Worm (Caenorhabditis elegans) whole organism, L1 larva: ENCODE results near the gene K04C2.5.
A peak's percentile ranks its signal among the peaks of the same experiment; 100 is the strongest.

Experiments used
- C04F5.9 ChIP-seq: sonication (generic microtip); optimal IDR thresholded peaks from 2 replicates; lab custom pipeline; 2016; ENCODE audit warnings: missing genetic modification characterization, missing compliant biosample characterization
- C16A3.4 ChIP-seq: fragments of 150-350 bp; optimal IDR thresholded peaks from 2 replicates; lab custom pipeline; 2014; ENCODE audit warnings: missing biosample characterization, missing genetic modification characterization
- C34B4.2 ChIP-seq: sonication (generic microtip); optimal IDR thresholded peaks from 2 replicates; lab custom pipeline; 2017; ENCODE audit warnings: mild to moderate bottlenecking, missing genetic modification characterization, missing compliant biosample characterization
- ceh-8 ChIP-seq: fragments of 200-800 bp; sonication (Bioruptor generic); optimal IDR thresholded peaks from 2 replicates; lab custom pipeline; 2018; ENCODE audit warnings: mild to moderate bottlenecking, missing genetic modification characterization, moderate library complexity, missing compliant biosample characterization
- ceh-90 ChIP-seq: sonication (generic microtip); optimal IDR thresholded peaks from 2 replicates; lab custom pipeline; 2016; ENCODE audit warnings: missing genetic modification characterization, missing compliant biosample characterization
- dsc-1 ChIP-seq: sonication (generic microtip); optimal IDR thresholded peaks from 2 replicates; lab custom pipeline; 2016; ENCODE audit warnings: mild to moderate bottlenecking, missing genetic modification characterization, missing compliant biosample characterization
- efl-1 ChIP-seq, 4 experiments: fragments of 150-350 bp; optimal IDR thresholded peaks in 3 of 4; peaks in 1 of 4; 1 replicate in 1 of 4; 2 replicates in 3 of 4; lab custom pipeline; 2014; ENCODE audit warnings: missing biosample characterization in 2 of 4, missing genetic modification characterization in 2 of 4, missing genetic modification reagents in 2 of 4
- egl-13 ChIP-seq: sonication (generic microtip); optimal IDR thresholded peaks from 2 replicates; lab custom pipeline; 2016; ENCODE audit warnings: missing genotype, missing genetic modification reagents, missing genetic modification characterization, missing compliant biosample characterization
- egl-27 ChIP-seq, 2 experiments: fragments of 150-350 bp in 1 of 2; sonication (generic microtip); optimal IDR thresholded peaks; 3 replicates each; lab custom pipeline; 2017 to 2018; ENCODE audit warnings: missing biosample characterization in 2 of 2, missing genetic modification characterization in 2 of 2, missing genetic modification reagents in 2 of 2
- elt-3 ChIP-seq, 6 experiments: fragments of 150-350 bp in 1 of 6; sonication (generic microtip); optimal IDR thresholded peaks; 2 replicates each; lab custom pipeline; 2017 to 2018; ENCODE audit warnings: missing biosample characterization in 6 of 6, missing genetic modification characterization in 6 of 6, inconsistent platforms in 1 of 6
- fkh-10 ChIP-seq: sonication (generic microtip); optimal IDR thresholded peaks from 2 replicates; lab custom pipeline; 2017; ENCODE audit warnings: missing biosample characterization, missing genetic modification reagents, missing genetic modification characterization
- fkh-4 ChIP-seq: sonication (generic microtip); optimal IDR thresholded peaks from 2 replicates; lab custom pipeline; 2016; ENCODE audit warnings: missing compliant biosample characterization, missing genetic modification characterization, borderline replicate concordance
- fkh-8 ChIP-seq: sonication (generic microtip); optimal IDR thresholded peaks from 2 replicates; lab custom pipeline; 2016; ENCODE audit warnings: mild to moderate bottlenecking, missing genetic modification characterization, missing compliant biosample characterization
- fos-1 ChIP-seq: fragments of 150-350 bp; optimal IDR thresholded peaks from 2 replicates; lab custom pipeline; 2014; ENCODE audit warnings: missing biosample characterization, missing genetic modification characterization
- hlh-17 ChIP-seq: fragments of 200-800 bp; sonication (Bioruptor generic); optimal IDR thresholded peaks from 2 replicates; lab custom pipeline; 2018; ENCODE audit warnings: missing genetic modification characterization, mild to moderate bottlenecking, missing compliant biosample characterization, moderate library complexity, borderline replicate concordance
- hpl-2 ChIP-seq: fragments of 150-350 bp; optimal IDR thresholded peaks from 2 replicates; lab custom pipeline; 2014; ENCODE audit warnings: missing biosample characterization, missing genetic modification reagents, missing genetic modification characterization
- isw-1 ChIP-seq: fragments of 200-800 bp; sonication (Bioruptor generic); IDR thresholded peaks from 2 replicates; pipeline ENCODE4 v1.3.6; 2022; ENCODE audit warnings: missing genetic modification characterization, missing compliant biosample characterization
- jun-1 ChIP-seq: fragments of 150-350 bp; optimal IDR thresholded peaks from 2 replicates; lab custom pipeline; 2014; ENCODE audit warnings: missing biosample characterization, missing genetic modification reagents, missing genetic modification characterization
- lin-13 ChIP-seq: fragments of 150-350 bp; optimal IDR thresholded peaks from 2 replicates; lab custom pipeline; 2014; ENCODE audit warnings: missing biosample characterization, missing genetic modification reagents, missing genetic modification characterization
- lin-15B ChIP-seq: fragments of 150-350 bp; sonication (generic microtip); optimal IDR thresholded peaks from 3 replicates; lab custom pipeline; 2014; ENCODE audit warnings: missing biosample characterization, missing genetic modification characterization
- lin-39 ChIP-seq: fragments of 150-350 bp; optimal IDR thresholded peaks from 2 replicates; lab custom pipeline; 2014; ENCODE audit warnings: missing biosample characterization, missing genetic modification reagents, missing genetic modification characterization
- lsy-2 ChIP-seq, 2 experiments: fragments of 150-350 bp; optimal IDR thresholded peaks; 2 replicates each; lab custom pipeline; 2014; ENCODE audit warnings: missing biosample characterization in 2 of 2, missing genetic modification characterization in 2 of 2
- mab-9 ChIP-seq: fragments of 200-800 bp; sonication (Bioruptor generic); IDR thresholded peaks from 2 replicates; pipeline ENCODE4 v1.3.6; 2022; ENCODE audit warnings: missing genetic modification reagents, missing genetic modification characterization, missing compliant biosample characterization
- mdl-1 ChIP-seq, 2 experiments: fragments of 150-350 bp; optimal IDR thresholded peaks; 2 replicates each; lab custom pipeline; 2014 to 2017; ENCODE audit warnings: missing biosample characterization in 2 of 2, missing genetic modification characterization in 2 of 2, inconsistent platforms in 1 of 2
- nhr-12 ChIP-seq: sonication (generic microtip); optimal IDR thresholded peaks from 2 replicates; lab custom pipeline; 2017; ENCODE audit warnings: missing biosample characterization, missing genetic modification characterization
- nhr-28 ChIP-seq: fragments of 150-350 bp; optimal IDR thresholded peaks from 2 replicates; lab custom pipeline; 2014; ENCODE audit warnings: missing biosample characterization, missing genetic modification characterization
- nhr-47 ChIP-seq: sonication (generic microtip); optimal IDR thresholded peaks from 2 replicates; lab custom pipeline; 2016; ENCODE audit warnings: mild to moderate bottlenecking, missing genetic modification characterization, moderate library complexity, missing compliant biosample characterization
- nhr-71 ChIP-seq: sonication (generic microtip); optimal IDR thresholded peaks from 2 replicates; lab custom pipeline; 2016; ENCODE audit warnings: mild to moderate bottlenecking, missing genetic modification characterization, moderate library complexity, missing compliant biosample characterization
- nhr-76 ChIP-seq: sonication (generic microtip); optimal IDR thresholded peaks from 2 replicates; lab custom pipeline; 2017; ENCODE audit warnings: missing biosample characterization, missing genetic modification characterization
- nhr-85 ChIP-seq: sonication (generic microtip); peaks from one replicate; lab custom pipeline; 2016; ENCODE audit warnings: missing genetic modification characterization, inconsistent platforms, missing compliant biosample characterization
- pag-3 ChIP-seq: sonication (generic microtip); optimal IDR thresholded peaks from 2 replicates; lab custom pipeline; 2017; ENCODE audit warnings: missing genetic modification characterization, mild to moderate bottlenecking, missing compliant biosample characterization, antibody characterized with exemption, borderline replicate concordance; ENCODE audit not compliant: insufficient read depth
- rnt-1 ChIP-seq: sonication (generic microtip); optimal IDR thresholded peaks from 2 replicates; lab custom pipeline; 2016; ENCODE audit warnings: mild to moderate bottlenecking, missing genetic modification characterization, moderate library complexity, missing compliant biosample characterization
- snpc-4 ChIP-seq: fragments of 150-350 bp; optimal IDR thresholded peaks from 2 replicates; lab custom pipeline; 2014; ENCODE audit warnings: missing biosample characterization, missing genetic modification characterization
- snu-23 ChIP-seq: sonication (generic microtip); optimal IDR thresholded peaks from 2 replicates; lab custom pipeline; 2016; ENCODE audit warnings: missing genetic modification characterization, missing compliant biosample characterization
- sox-4 ChIP-seq: sonication (generic microtip); optimal IDR thresholded peaks from 2 replicates; lab custom pipeline; 2016; ENCODE audit warnings: missing genetic modification characterization, missing compliant biosample characterization
- unc-30 ChIP-seq: sonication (generic microtip); optimal IDR thresholded peaks from 2 replicates; lab custom pipeline; 2017; ENCODE audit warnings: missing biosample characterization, missing genetic modification characterization
- unc-86 ChIP-seq: sonication (generic microtip); optimal IDR thresholded peaks from 2 replicates; lab custom pipeline; 2016; ENCODE audit warnings: missing genetic modification characterization, missing compliant biosample characterization
- unc-98 ChIP-seq: fragments of 200-800 bp; sonication (Bioruptor generic); IDR thresholded peaks from 2 replicates; pipeline ENCODE4 v1.3.6; 2022; ENCODE audit warnings: missing genetic modification characterization, missing compliant biosample characterization
- zag-1 ChIP-seq: fragments of 150-350 bp; optimal IDR thresholded peaks from 2 replicates; lab custom pipeline; 2014; ENCODE audit warnings: missing biosample characterization, missing genetic modification characterization
- ztf-11 ChIP-seq, 2 experiments: sonication (generic microtip); optimal IDR thresholded peaks; 2 replicates each; lab custom pipeline; 2016 to 2017; ENCODE audit warnings: missing genetic modification characterization in 2 of 2, missing biosample characterization in 1 of 2, missing compliant biosample characterization in 1 of 2

Gene K04C2.5

ce11 chrIII:6891560-6891959, at the start of gene K04C2.5:
TSS of gene K04C2.5 (minus strand) at chrIII:6891660.
- TF ChIP-seq pag-3 (tag; lab: Kevin White, UChicago) (no peak), hlh-17 (GFP tag; lab: Kevin White, UChicago) (no peak), ceh-90 (tag; lab: Kevin White, UChicago) (no peak), C04F5.9 (tag; lab: Kevin White, UChicago) (no peak), lsy-2 (tag; optimal IDR thresholded peaks at IDR 0.05; lab: Kevin White, UChicago) (no peak), nhr-12 (tag; lab: Kevin White, UChicago) (no peak), nhr-28 (no peak), rnt-1 (tag; lab: Kevin White, UChicago) (no peak)

- no peak for TF ChIP-seq egl-27 (tag; optimal IDR thresholded peaks at IDR 0.05; lab: Kevin White, UChicago)
- no peak for TF ChIP-seq pag-3 (tag; lab: Kevin White, UChicago)
- no peak for TF ChIP-seq unc-86 (tag; lab: Kevin White, UChicago)
- no peak for TF ChIP-seq lin-39
- no peak for TF ChIP-seq fkh-4 (tag; lab: Kevin White, UChicago)
- TF ChIP-seq fkh-10 (GFP tag; lab: Kevin White, UChicago): no peak
- no peak for TF ChIP-seq C34B4.2
- TF ChIP-seq nhr-76 (tag; lab: Kevin White, UChicago): no peak
- no peak for TF ChIP-seq snpc-4 (tag; lab: Kevin White, UChicago)
Measured at ce11 chrIII:6939523-6939922, 48.1 kb upstream of the K04C2.5 start, which contains the start of gene F57B9.3. TSS of gene F57B9.3 (plus strand) at chrIII:6939823.

- no peak for TF ChIP-seq nhr-85
- no peak for TF ChIP-seq egl-27 (tag; optimal IDR thresholded peaks at IDR 0.05; lab: Kevin White, UChicago)
- no peak for TF ChIP-seq isw-1 (GFP tag; lab: Robert Waterston, UW)
- no peak for TF ChIP-seq ztf-11 (tag; optimal IDR thresholded peaks at IDR 0.05; lab: Kevin White, UChicago)
- no peak for TF ChIP-seq sox-4 (tag; lab: Kevin White, UChicago)
- TF ChIP-seq nhr-71 (tag; lab: Kevin White, UChicago): no peak
- no peak for TF ChIP-seq C16A3.4 (tag; lab: Kevin White, UChicago)
- no peak for TF ChIP-seq snu-23 (GFP tag; lab: Kevin White, UChicago)
- no peak for TF ChIP-seq efl-1 (optimal IDR thresholded peaks at IDR 0.05; lab: Kevin White, UChicago)
- TF ChIP-seq efl-1 (GFP tag; optimal IDR thresholded peaks at IDR 0.05 in 1 of 2; lab: Kevin White, UChicago): no peak
- no peak for TF ChIP-seq lsy-2 (tag; optimal IDR thresholded peaks at IDR 0.05; lab: Kevin White, UChicago)
- TF ChIP-seq jun-1: no peak
- no peak for TF ChIP-seq elt-3 (tag; optimal IDR thresholded peaks at IDR 0.05; lab: Kevin White, UChicago)
- TF ChIP-seq fkh-10 (GFP tag; lab: Kevin White, UChicago): no peak
- TF ChIP-seq lin-39: no peak
- no peak for TF ChIP-seq fkh-8
- TF ChIP-seq nhr-76 (tag; lab: Kevin White, UChicago): no peak
Measured at ce11 chrIII:6935269-6936017, 44.0 kb upstream of the K04C2.5 start, which contains the start of the genes F57B9.8 and coq-2. TSS of gene F57B9.8 (minus strand) at chrIII:6935319. TSS of gene coq-2 (plus strand) at chrIII:6935967.

ce11 chrIII:6931896-6932295, 40.4 kb upstream of the K04C2.5 start, which contains the start of gene byn-1:
TSS of gene byn-1 (plus strand) at chrIII:6932001.
- TF ChIP-seq hpl-2 (GFP tag; lab: Kevin White, UChicago) (no peak), lsy-2 (tag; optimal IDR thresholded peaks at IDR 0.05; lab: Kevin White, UChicago) (peak in 1 of 2 experiments; percentile 18)

DNA sequence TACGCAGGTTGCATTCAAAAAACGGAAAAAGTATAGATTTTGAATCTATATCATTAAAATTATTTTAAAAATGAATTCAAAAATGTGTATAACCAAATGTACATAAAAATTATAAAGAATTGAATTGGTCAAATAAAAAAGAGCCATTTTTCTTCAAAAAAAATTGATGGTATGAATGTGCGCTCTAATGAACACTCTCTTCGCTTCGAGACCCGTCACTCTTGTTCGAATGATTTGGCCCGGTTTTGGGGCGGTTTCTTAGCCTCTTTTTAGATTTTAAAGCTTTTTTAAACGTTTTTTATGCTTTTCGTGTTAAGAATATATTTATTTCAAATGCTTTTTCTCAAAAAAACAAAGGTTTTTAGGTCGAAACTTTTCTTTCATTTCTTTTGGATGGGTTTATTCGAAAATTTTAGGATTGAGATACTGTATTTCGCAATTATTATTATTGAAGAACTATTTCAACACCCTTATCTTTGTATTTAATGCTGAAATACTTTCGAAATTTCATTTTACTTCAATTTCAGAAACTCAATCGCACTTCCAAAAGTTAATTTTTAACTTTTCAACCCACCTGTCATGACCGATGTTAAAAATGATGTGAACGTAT, 38.2 kb upstream of the K04C2.5 start, which contains the start of gene inf-1:
inf-1 (plus strand) TSS at position 577 of the 610 bp plus-strand sequence.
- TF ChIP-seq egl-13 (no peak), unc-98 (GFP tag; lab: Robert Waterston, UW) (no peak), nhr-47 (tag; lab: Kevin White, UChicago) (peak; percentile 18), nhr-71 (tag; lab: Kevin White, UChicago) (peak; percentile 41), ceh-90 (tag; lab: Kevin White, UChicago) (no peak), mdl-1 (tag; optimal IDR thresholded peaks at IDR 0.05; lab: Kevin White, UChicago) (no peak), dsc-1 (tag; lab: Kevin White, UChicago) (no peak), C04F5.9 (tag; lab: Kevin White, UChicago) (no peak), unc-30 (tag; lab: Kevin White, UChicago) (no peak), lin-15B (tag; lab: Kevin White, UChicago) (peak; percentile 67), mab-9 (no peak), fkh-4 (tag; lab: Kevin White, UChicago) (no peak), lin-13 (GFP tag; lab: Kevin White, UChicago) (peak; percentile 25), ceh-8 (GFP tag; lab: Kevin White, UChicago) (no peak), pag-3 (tag; lab: Kevin White, UChicago) (no peak), nhr-28 (no peak), egl-27 (tag; optimal IDR thresholded peaks at IDR 0.05; lab: Kevin White, UChicago) (no peak), zag-1 (tag; lab: Kevin White, UChicago) (no peak), fos-1 (tag; lab: Kevin White, UChicago) (no peak)
